Fruit fly (Drosophila melanogaster): ENCODE data around the gene CG32069.

CG32069 gene

dm6 chr3L:11097982-11098663 is 35.7 kb upstream of the CG32069 start, which contains the start of the genes Irbp18 and APP-BP1 (continued):
- TF ChIP-seq CG6854 (GFP tag; optimal IDR thresholded peaks at IDR 0.05) (peak; percentile 87), Myb (GFP tag; optimal IDR thresholded peaks at IDR 0.05) (peak; percentile 83), CG9817 (tag; optimal IDR thresholded peaks at IDR 0.05) (peak; percentile 84), Aef1 (GFP tag; IDR thresholded peaks at IDR 0.05) (peak; percentile 83), H2.0 (GFP tag; IDR thresholded peaks at IDR 0.05) (peak; percentile 76), NfI (GFP tag; optimal IDR thresholded peaks at IDR 0.05) (peak; percentile 95), Xrp1 (GFP tag; IDR thresholded peaks at IDR 0.05) (peak; percentile 93), fru (optimal IDR thresholded peaks at IDR 0.05) (no peak), tll (GFP tag; optimal IDR thresholded peaks at IDR 0.05) (peak in 1 of 2 experiments; percentile 37), CG15011 (GFP tag; optimal IDR thresholded peaks at IDR 0.05) (peak; percentile 91), CG11247 (GFP tag; IDR thresholded peaks at IDR 0.05) (peak; percentile 88), CG12155 (GFP tag; optimal IDR thresholded peaks at IDR 0.05) (peak; percentile 92), schlank (tag; optimal IDR thresholded peaks at IDR 0.05) (peak; percentile 90), disco-r (GFP tag; optimal IDR thresholded peaks at IDR 0.05) (peak; percentile 93), ham (GFP tag; IDR thresholded peaks at IDR 0.05) (no peak), otp (GFP tag; IDR thresholded peaks at IDR 0.05) (peak; percentile 80; the same call in 2 of the 3 replicates), CG12219 (GFP tag; optimal IDR thresholded peaks at IDR 0.05) (peak; percentile 91)

dm6 chr3L:11096195-11096908 is 33.9 kb upstream of the CG32069 start, which contains the start of the genes CG46439, Iyd and CG33947:
CG46439 (minus strand) TSS chr3L:11096245.
Iyd (minus strand) TSS chr3L:11096245.
CG33947 (plus strand) TSS chr3L:11096496.
- peak; percentile 26 for TF ChIP-seq NC2β (GFP tag; optimal IDR thresholded peaks at IDR 0.05)
- peak; percentile 13 for TF ChIP-seq Nf-YC (tag; optimal IDR thresholded peaks at IDR 0.05)
- peak; percentile 25 for TF ChIP-seq CG17568 (GFP tag; optimal IDR thresholded peaks at IDR 0.05)
- TF ChIP-seq HLH54F (GFP tag; optimal IDR thresholded peaks at IDR 0.05): peak; percentile 0
- no peak for TF ChIP-seq Poxn (GFP tag; IDR thresholded peaks at IDR 0.05)
- 0 out of 3 replicates have a peak, but pooled peaks have one; percentile 6 for TF ChIP-seq Optix (GFP tag; IDR thresholded peaks at IDR 0.05)
- peak; percentile 17 for TF ChIP-seq unpg (GFP tag; optimal IDR thresholded peaks at IDR 0.05)
- TF ChIP-seq CG15269 (tag; optimal IDR thresholded peaks at IDR 0.05): peak; percentile 32
- no peak for TF ChIP-seq Nf-YA (GFP tag; IDR thresholded peaks at IDR 0.05)
- peak; percentile 82 for TF ChIP-seq sens (GFP tag)
- TF ChIP-seq esg (GFP tag; conservative IDR thresholded peaks at IDR 0.05): no peak
- TF ChIP-seq exex (tag; optimal IDR thresholded peaks at IDR 0.05): peak; percentile 32
- no peak for TF ChIP-seq ttk (GFP tag; IDR thresholded peaks at IDR 0.05)
- TF ChIP-seq disco-r (GFP tag; optimal IDR thresholded peaks at IDR 0.05): no peak
- peak; percentile 24; the same call in 1 of the 2 replicates for TF ChIP-seq CG6689 (GFP tag; IDR thresholded peaks at IDR 0.05)
- no peak for TF ChIP-seq ham (GFP tag; IDR thresholded peaks at IDR 0.05)
- no peak for TF ChIP-seq CG14710 (tag; optimal IDR thresholded peaks at IDR 0.05)
- TF ChIP-seq toy (GFP tag; IDR thresholded peaks at IDR 0.05): no peak
- TF ChIP-seq ems (GFP tag; optimal IDR thresholded peaks at IDR 0.05): peak; percentile 9
- 0 out of 2 replicates have a peak, but pooled peaks have one; percentile 26 for TF ChIP-seq rib (GFP tag; IDR thresholded peaks at IDR 0.05)
- peak; percentile 50 for TF ChIP-seq CG13287 (GFP tag; IDR thresholded peaks at IDR 0.05; ENCODE audit: partially characterized antibody)
- no peak for TF ChIP-seq Dad (GFP tag; optimal IDR thresholded peaks at IDR 0.05)
- TF ChIP-seq zfh2 (GFP tag; optimal IDR thresholded peaks at IDR 0.05): peak; percentile 22
- 0 out of 3 replicates have a peak, but pooled peaks have one; percentile 19 for TF ChIP-seq ken (GFP tag; IDR thresholded peaks at IDR 0.05)
- peak; percentile 70 for TF ChIP-seq Fer1 (GFP tag; optimal IDR thresholded peaks at IDR 0.05)
- TF ChIP-seq crc (GFP tag; optimal IDR thresholded peaks at IDR 0.05): no peak
- TF ChIP-seq Doc3 (GFP tag; IDR thresholded peaks at IDR 0.05; ENCODE audit: partially characterized antibody): 0 out of 3 replicates have a peak, but pooled peaks have one; percentile 31
- TF ChIP-seq dmrt11E (tag; optimal IDR thresholded peaks at IDR 0.05): no peak
- TF ChIP-seq CG4404 (GFP tag; IDR thresholded peaks at IDR 0.05): no peak
- 0 out of 3 replicates have a peak, but pooled peaks have one; percentile 17 for TF ChIP-seq CG17361 (GFP tag; IDR thresholded peaks at IDR 0.05)
- no peak for TF ChIP-seq insv (GFP tag; optimal IDR thresholded peaks at IDR 0.05)
- peak; percentile 71 for TF ChIP-seq Drgx (GFP tag; IDR thresholded peaks at IDR 0.05)
- no peak for TF ChIP-seq scrt (GFP tag; optimal IDR thresholded peaks at IDR 0.05)
